Worm (Caenorhabditis elegans): ENCODE data around the gene T04C9.3.

DNA sequence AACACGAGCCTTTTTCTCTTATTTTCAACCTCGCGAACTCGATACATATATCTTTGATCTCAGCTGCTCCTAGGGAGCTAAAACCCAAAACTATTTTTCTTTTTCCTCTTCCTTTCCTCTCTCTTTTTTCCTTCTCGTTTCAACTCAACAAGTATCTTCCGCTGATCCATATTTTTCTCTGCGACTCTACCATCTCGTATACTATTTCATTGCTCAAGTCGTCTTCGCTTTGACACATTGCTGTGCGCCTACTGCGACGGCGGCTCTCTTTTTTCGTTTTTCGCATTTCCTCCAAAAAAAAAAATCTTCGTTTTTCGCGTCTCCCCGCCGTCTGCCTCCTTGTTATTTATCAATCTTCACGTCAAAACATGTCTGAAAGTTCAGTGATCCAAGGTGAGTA lies 35.6 kb upstream of the T04C9.3 start:
- TF ChIP-seq pes-1 (GFP tag; IDR thresholded peaks at IDR 0.05) = no peak
- no peak for TF ChIP-seq ceh-13 (GFP tag; optimal IDR thresholded peaks at IDR 0.05)
- TF ChIP-seq ama-1 (optimal IDR thresholded peaks at IDR 0.05) = no peak
- no peak for TF ChIP-seq tra-4 (tag; optimal IDR thresholded peaks at IDR 0.05)
- TF ChIP-seq scrt-1 (GFP tag; IDR thresholded peaks at IDR 0.05) = no peak
- no peak for TF ChIP-seq ceh-36 (tag; optimal IDR thresholded peaks at IDR 0.05)
- no peak for TF ChIP-seq hmbx-1 (tag; optimal IDR thresholded peaks at IDR 0.05)
- no peak for TF ChIP-seq tbx-11 (GFP tag; IDR thresholded peaks at IDR 0.05)
- TF ChIP-seq hmg-4 (GFP tag; optimal IDR thresholded peaks at IDR 0.05) = no peak
- TF ChIP-seq ets-7 (tag; optimal IDR thresholded peaks at IDR 0.05) = no peak
- TF ChIP-seq tbx-37 (GFP tag; conservative IDR thresholded peaks at IDR 0.05) = no peak
- no peak for TF ChIP-seq hnd-1 (tag; optimal IDR thresholded peaks at IDR 0.05)
